Worm (Caenorhabditis elegans) whole organism, L3 larva: ENCODE results near the gene sysm-1.
A peak's percentile ranks its signal among the peaks of the same experiment; 100 is the strongest.

Experiments used
- R02D3.7 ChIP-seq: fragments of 150-350 bp; optimal IDR thresholded peaks from 2 replicates; lab custom pipeline; 2014; ENCODE audit warnings: missing biosample characterization, missing genetic modification characterization
- ZK546.5 ChIP-seq: sonication (generic microtip); optimal IDR thresholded peaks from 2 replicates; lab custom pipeline; 2017; ENCODE audit warnings: missing biosample characterization, missing genetic modification characterization
- ama-1 ChIP-seq: fragments of 150-350 bp; optimal IDR thresholded peaks from 2 replicates; lab custom pipeline; 2018
- ceh-28 ChIP-seq: fragments of 150-350 bp; optimal IDR thresholded peaks from 2 replicates; lab custom pipeline; 2014; ENCODE audit warnings: missing biosample characterization, missing genetic modification reagents, missing genetic modification characterization
- ceh-82 ChIP-seq: fragments of 150-350 bp; optimal IDR thresholded peaks from 2 replicates; lab custom pipeline; 2014; ENCODE audit warnings: missing biosample characterization, missing genetic modification characterization
- ceh-9 ChIP-seq: sonication (generic microtip); optimal IDR thresholded peaks from 2 replicates; lab custom pipeline; 2018; ENCODE audit warnings: missing biosample characterization, missing genetic modification characterization
- daf-12 ChIP-seq: fragments of 150-350 bp; optimal IDR thresholded peaks from 2 replicates; lab custom pipeline; 2014; ENCODE audit warnings: missing biosample characterization, missing genetic modification reagents, missing genetic modification characterization
- egl-27 ChIP-seq: sonication (generic microtip); optimal IDR thresholded peaks from 4 replicates; lab custom pipeline; 2017; ENCODE audit warnings: missing biosample characterization, missing genetic modification reagents, missing genetic modification characterization
- elt-1 ChIP-seq: fragments of 150-350 bp; optimal IDR thresholded peaks from 2 replicates; lab custom pipeline; 2014; ENCODE audit warnings: missing biosample characterization, missing genetic modification characterization
- elt-3 ChIP-seq, 3 experiments: fragments of 150-350 bp in 1 of 3; sonication (generic microtip) in 2 of 3; optimal IDR thresholded peaks; 2 replicates in 2 of 3; 4 replicates in 1 of 3; lab custom pipeline; 2014 to 2017; ENCODE audit warnings: missing biosample characterization in 3 of 3, missing genetic modification characterization in 3 of 3
- eor-1 ChIP-seq, 2 experiments: fragments of 150-350 bp; optimal IDR thresholded peaks; 2 replicates each; lab custom pipeline; 2014 to 2018; ENCODE audit warnings: missing biosample characterization in 2 of 2, missing genetic modification characterization in 2 of 2
- fkh-10 ChIP-seq: sonication (generic microtip); optimal IDR thresholded peaks from 2 replicates; lab custom pipeline; 2017; ENCODE audit warnings: missing biosample characterization, missing genetic modification reagents, missing genetic modification characterization
- fkh-2 ChIP-seq: fragments of 150-350 bp; optimal IDR thresholded peaks from 2 replicates; lab custom pipeline; 2014; ENCODE audit warnings: missing biosample characterization, missing genetic modification reagents, missing genetic modification characterization
- jun-1 ChIP-seq: fragments of 150-350 bp; optimal IDR thresholded peaks from 2 replicates; lab custom pipeline; 2014; ENCODE audit warnings: missing biosample characterization, missing genetic modification reagents, missing genetic modification characterization
- lin-39 ChIP-seq: fragments of 150-350 bp; optimal IDR thresholded peaks from 2 replicates; lab custom pipeline; 2018; ENCODE audit warnings: missing biosample characterization, missing genetic modification reagents, missing genetic modification characterization
- lsy-12 ChIP-seq: sonication (generic microtip); optimal IDR thresholded peaks from 2 replicates; lab custom pipeline; 2016; ENCODE audit warnings: mild to moderate bottlenecking, missing genetic modification characterization, missing compliant biosample characterization
- nhr-23 ChIP-seq: fragments of 150-350 bp; optimal IDR thresholded peaks from 2 replicates; lab custom pipeline; 2014; ENCODE audit warnings: missing biosample characterization, missing genetic modification reagents, missing genetic modification characterization
- nhr-25 ChIP-seq: sonication (generic microtip); optimal IDR thresholded peaks from 2 replicates; lab custom pipeline; 2017; ENCODE audit warnings: missing biosample characterization, missing genetic modification characterization
- nhr-76 ChIP-seq: fragments of 150-350 bp; sonication (generic microtip); optimal IDR thresholded peaks from 5 replicates; lab custom pipeline; 2014; ENCODE audit warnings: missing biosample characterization, missing genetic modification characterization
- pha-4 ChIP-seq: fragments of 150-350 bp; optimal IDR thresholded peaks from 2 replicates; lab custom pipeline; 2014; ENCODE audit warnings: missing biosample characterization, missing genetic modification reagents, missing genetic modification characterization
- sea-2 ChIP-seq: fragments of 150-350 bp; sonication (generic microtip); optimal IDR thresholded peaks from 4 replicates; lab custom pipeline; 2014; ENCODE audit warnings: missing biosample characterization, missing genetic modification reagents, missing genetic modification characterization
- skn-1 ChIP-seq: fragments of 150-350 bp; optimal IDR thresholded peaks from 2 replicates; lab custom pipeline; 2014; ENCODE audit warnings: missing biosample characterization, missing genetic modification characterization
- tbx-2 ChIP-seq: sonication (generic microtip); optimal IDR thresholded peaks from 2 replicates; lab custom pipeline; 2016; ENCODE audit warnings: mild to moderate bottlenecking, missing genetic modification characterization, missing compliant biosample characterization
- zag-1 ChIP-seq: fragments of 150-350 bp; optimal IDR thresholded peaks from 2 replicates; lab custom pipeline; 2014; ENCODE audit warnings: missing biosample characterization, missing genetic modification characterization
- ztf-11 ChIP-seq: fragments of 150-350 bp; optimal IDR thresholded peaks from 2 replicates; lab custom pipeline; 2014; ENCODE audit warnings: missing biosample characterization, missing genetic modification characterization

sysm-1 gene

DNA sequence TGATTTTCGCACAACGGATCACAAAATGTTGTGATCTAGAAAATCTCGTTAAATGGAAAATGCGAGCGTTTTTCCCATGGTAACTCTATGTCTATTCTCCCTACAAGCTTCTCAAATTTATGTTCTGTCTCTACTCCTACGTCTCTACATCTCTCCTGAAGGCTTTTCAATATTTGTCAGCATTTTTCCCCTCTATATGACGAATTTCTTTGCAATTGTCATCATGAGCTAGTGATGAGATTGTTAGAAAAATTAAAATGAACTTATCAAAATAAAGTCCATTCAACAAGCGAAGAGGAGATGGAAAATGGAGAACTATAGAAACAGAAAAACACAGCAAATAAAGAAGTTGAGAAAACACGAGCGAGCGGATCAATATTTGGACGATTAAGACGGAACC, 44.3 kb downstream of the sysm-1 start:
- no peak for TF ChIP-seq R02D3.7 (tag; lab: Kevin White, UChicago)
- no peak for TF ChIP-seq jun-1 (tag; lab: Kevin White, UChicago)
- TF ChIP-seq lin-39 (tag; lab: Kevin White, UChicago): no peak
- peak; percentile 22 for TF ChIP-seq pha-4 (tag; lab: Kevin White, UChicago)
- TF ChIP-seq skn-1: peak; percentile 96
- TF ChIP-seq fkh-2 (tag; lab: Kevin White, UChicago): no peak
- TF ChIP-seq ama-1 (lab: Kevin White, UChicago): no peak
- TF ChIP-seq daf-12 (tag; lab: Kevin White, UChicago): no peak
- TF ChIP-seq ztf-11 (tag; lab: Kevin White, UChicago): no peak

DNA sequence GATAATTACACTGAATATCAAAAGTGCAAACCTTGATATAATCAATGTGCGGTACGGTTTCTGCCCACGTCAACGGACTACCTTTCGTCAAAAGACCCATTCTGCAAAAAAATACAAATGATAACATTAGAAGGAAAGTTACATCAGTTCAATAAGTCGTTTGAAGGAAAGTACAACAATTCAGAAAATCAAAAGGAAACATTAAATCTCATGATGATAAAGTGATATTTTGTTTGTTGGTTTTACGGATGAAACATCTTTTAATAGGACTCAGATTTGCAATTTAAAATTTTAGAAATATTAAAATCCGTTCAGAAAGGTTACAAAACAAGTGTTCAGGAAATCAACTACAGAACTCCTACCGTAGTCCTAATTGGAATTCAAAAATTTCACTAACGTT, 44.8 kb downstream of the sysm-1 start, which contains the start of gene gcs-1:
Gene gcs-1, minus strand, starts transcription at position 101 of the 400 bp plus-strand sequence.
- TF ChIP-seq fkh-2 (tag; lab: Kevin White, UChicago) (no peak), ceh-9 (tag; lab: Kevin White, UChicago) (no peak), ceh-82 (no peak), ceh-28 (tag; lab: Kevin White, UChicago) (no peak), lin-39 (tag; lab: Kevin White, UChicago) (no peak), tbx-2 (tag; lab: Kevin White, UChicago) (no peak), eor-1 (tag; optimal IDR thresholded peaks at IDR 0.05; lab: Kevin White, UChicago) (no peak), elt-3 (tag; optimal IDR thresholded peaks at IDR 0.05; lab: Kevin White, UChicago) (no peak), nhr-76 (tag; lab: Kevin White, UChicago) (no peak), egl-27 (tag; lab: Kevin White, UChicago) (no peak), pha-4 (tag; lab: Kevin White, UChicago) (no peak), fkh-10 (GFP tag; lab: Kevin White, UChicago) (no peak)

DNA sequence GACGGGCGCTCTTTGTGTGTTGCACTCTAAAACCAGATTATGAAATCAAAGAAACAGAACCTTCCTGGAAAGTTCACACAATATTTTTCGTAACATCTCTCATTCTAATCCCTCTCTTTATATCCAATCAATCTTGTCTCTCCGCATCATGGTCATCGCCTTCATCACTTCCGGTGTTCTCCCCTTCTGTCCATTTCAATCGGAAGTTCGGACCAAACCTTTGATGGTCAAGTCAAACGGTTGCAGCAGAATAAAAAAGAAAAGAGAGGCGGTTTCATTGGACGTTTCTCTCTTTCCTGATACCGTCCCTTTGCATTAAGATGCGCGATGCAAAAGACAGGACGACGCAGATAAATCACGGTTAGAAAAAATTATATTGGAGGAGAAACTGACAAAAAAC, 50.0 kb downstream of the sysm-1 start:
- peak; percentile 11 for TF ChIP-seq nhr-25 (tag; lab: Kevin White, UChicago)
- TF ChIP-seq elt-1 (tag; lab: Kevin White, UChicago): no peak
- TF ChIP-seq nhr-23: peak; percentile 27
- TF ChIP-seq lsy-12 (tag; lab: Kevin White, UChicago): no peak
- no peak for TF ChIP-seq sea-2 (GFP tag; lab: Kevin White, UChicago)
- TF ChIP-seq jun-1 (tag; lab: Kevin White, UChicago): no peak
- no peak for TF ChIP-seq ZK546.5 (tag; lab: Kevin White, UChicago)
- no peak for TF ChIP-seq R02D3.7 (tag; lab: Kevin White, UChicago)
- no peak for TF ChIP-seq egl-27 (tag; lab: Kevin White, UChicago)
- no peak for TF ChIP-seq zag-1
